Fruit fly (Drosophila melanogaster) whole organism, embryonic: Measurements from ENCODE around the gene CG31230.
A peak's percentile ranks its signal among the peaks of the same experiment; 100 is the strongest.

Experiments used
- CG10321 ChIP-seq: fragments of 200-800 bp; sonication (Bioruptor generic); IDR thresholded peaks from 2 replicates; pipeline ENCODE4 v1.3.6; 2022; ENCODE audit warnings: missing biosample characterization, missing genetic modification characterization
- CG12155 ChIP-seq: fragments of 200-800 bp; sonication (Bioruptor generic); optimal IDR thresholded peaks from 3 replicates; lab custom pipeline; 2016; ENCODE audit warnings: missing biosample characterization, missing genetic modification characterization
- CG1233 ChIP-seq: fragments of 200-800 bp; sonication (Bioruptor generic); optimal IDR thresholded peaks from 4 replicates; lab custom pipeline; 2018; ENCODE audit warnings: missing biosample characterization, mild to moderate bottlenecking, missing genetic modification characterization
- CG13296 ChIP-seq: fragments of 200-800 bp; sonication (Bioruptor generic); optimal IDR thresholded peaks from 3 replicates; lab custom pipeline; 2018; ENCODE audit warnings: missing biosample characterization, mild to moderate bottlenecking, missing genetic modification characterization
- CG13775 ChIP-seq: fragments of 200-800 bp; sonication (Bioruptor generic); optimal IDR thresholded peaks from 3 replicates; lab custom pipeline; 2017; ENCODE audit warnings: missing biosample characterization, mild to moderate bottlenecking, missing genetic modification characterization
- CG14667 ChIP-seq: fragments of 200-800 bp; sonication (Bioruptor generic); IDR thresholded peaks from 2 replicates; pipeline ENCODE4 v1.3.6; 2022; ENCODE audit warnings: missing biosample characterization, missing genetic modification characterization
- CG15011 ChIP-seq: fragments of 200-800 bp; sonication (Bioruptor generic); optimal IDR thresholded peaks from 3 replicates; lab custom pipeline; 2018; ENCODE audit warnings: missing biosample characterization, mild to moderate bottlenecking, missing genetic modification characterization
- CG15269 ChIP-seq: fragments of 200-800 bp; sonication (Bioruptor generic); optimal IDR thresholded peaks from 2 replicates; lab custom pipeline; 2018; ENCODE audit warnings: missing biosample characterization, mild to moderate bottlenecking, missing genetic modification characterization, moderate library complexity
- CG15514 ChIP-seq: fragments of 200-800 bp; sonication (Bioruptor generic); optimal IDR thresholded peaks from 3 replicates; lab custom pipeline; 2017; ENCODE audit warnings: missing biosample characterization, missing genetic modification characterization, mild to moderate bottlenecking, moderate library complexity, missing genetic modification reagents
- CG15601 ChIP-seq: fragments of 200-800 bp; sonication (Bioruptor generic); optimal IDR thresholded peaks from 3 replicates; lab custom pipeline; 2019; ENCODE audit warnings: missing biosample characterization, mild to moderate bottlenecking, missing genetic modification characterization, moderate library complexity
- CG17186 ChIP-seq: fragments of 200-800 bp; sonication (Bioruptor generic); optimal IDR thresholded peaks from 3 replicates; lab custom pipeline; 2017; ENCODE audit warnings: missing biosample characterization, missing genetic modification reagents, missing genetic modification characterization
- CG17612 ChIP-seq: fragments of 200-800 bp; sonication (Bioruptor generic); IDR thresholded peaks from 2 replicates; pipeline ENCODE4 v1.3.6; 2022; ENCODE audit warnings: missing biosample characterization, missing genetic modification characterization
- CG17829 ChIP-seq: fragments of 200-800 bp; optimal IDR thresholded peaks from 2 replicates; lab custom pipeline; 2019; ENCODE audit warnings: missing biosample characterization, mild to moderate bottlenecking, missing genetic modification characterization, moderate library complexity
- CG3995 ChIP-seq: fragments of 200-800 bp; sonication (Bioruptor generic); optimal IDR thresholded peaks from 3 replicates; lab custom pipeline; 2016; ENCODE audit warnings: missing biosample characterization, missing genetic modification characterization
- CG43689 ChIP-seq: fragments of 200-800 bp; sonication (Bioruptor generic); IDR thresholded peaks from 2 replicates; pipeline ENCODE4 v1.3.6; 2022; ENCODE audit warnings: missing biosample characterization, missing genetic modification characterization
- CG4617 ChIP-seq: fragments of 200-800 bp; sonication (Bioruptor generic); optimal IDR thresholded peaks from 3 replicates; lab custom pipeline; 2016; ENCODE audit warnings: missing biosample characterization, missing genetic modification characterization, borderline replicate concordance
- CG4730 ChIP-seq: fragments of 200-800 bp; sonication (Bioruptor generic); IDR thresholded peaks from 2 replicates; pipeline ENCODE4 v1.3.6; 2022; ENCODE audit warnings: missing biosample characterization, missing genetic modification characterization
- CG7928 ChIP-seq: fragments of 200-800 bp; sonication (Bioruptor generic); optimal IDR thresholded peaks from 2 replicates; lab custom pipeline; 2017; ENCODE audit warnings: missing biosample characterization, mild to moderate bottlenecking, missing genetic modification characterization
- CG8765 ChIP-seq: fragments of 200-800 bp; sonication (Bioruptor generic); IDR thresholded peaks from 2 replicates; pipeline ENCODE4 v1.3.6; 2022; ENCODE audit warnings: missing biosample characterization, missing genetic modification characterization
- CG9215 ChIP-seq: fragments of 200-800 bp; sonication (Bioruptor generic); IDR thresholded peaks from 2 replicates; pipeline ENCODE4 v1.3.6; 2022; ENCODE audit warnings: missing biosample characterization, missing genetic modification characterization
- CTCF ChIP-seq: fragments of 200-800 bp; sonication (Bioruptor generic); optimal IDR thresholded peaks from 2 replicates; lab custom pipeline; 2017; ENCODE audit warnings: missing biosample characterization, mild to moderate bottlenecking, missing genetic modification characterization, moderate library complexity
- Dref ChIP-seq: fragments of 200-800 bp; sonication (Bioruptor generic); IDR thresholded peaks from 2 replicates; pipeline ENCODE4 v1.3.6; 2022; ENCODE audit warnings: missing biosample characterization, missing genetic modification characterization
- Lhr ChIP-seq: fragments of 200-800 bp; sonication (Bioruptor generic); optimal IDR thresholded peaks from 3 replicates; lab custom pipeline; 2017; ENCODE audit warnings: mild to moderate bottlenecking, missing biosample characterization, missing genetic modification reagents, missing genetic modification characterization
- MESR4 ChIP-seq: fragments of 200-800 bp; sonication (Bioruptor generic); optimal IDR thresholded peaks from 2 replicates; lab custom pipeline; 2018; ENCODE audit warnings: missing biosample characterization, mild to moderate bottlenecking, missing genetic modification characterization, moderate library complexity
- Mrtf ChIP-seq: fragments of 200-800 bp; sonication (Bioruptor generic); IDR thresholded peaks from 3 replicates; pipeline ENCODE4 v1.3.6; 2022; ENCODE audit warnings: missing biosample characterization, missing genetic modification characterization
- Oaz ChIP-seq: fragments of 200-800 bp; sonication (Bioruptor generic); IDR thresholded peaks from 2 replicates; pipeline ENCODE4 v1.3.6; 2022; ENCODE audit warnings: missing biosample characterization, missing genetic modification characterization
- Optix ChIP-seq: fragments of 200-800 bp; sonication (Bioruptor generic); IDR thresholded peaks from 3 replicates; pipeline ENCODE4 v1.3.6; 2022; ENCODE audit warnings: missing biosample characterization, missing genetic modification characterization
- PHDP ChIP-seq: fragments of 200-800 bp; sonication (Bioruptor generic); optimal IDR thresholded peaks from 3 replicates; lab custom pipeline; 2018; ENCODE audit warnings: missing biosample characterization, mild to moderate bottlenecking, missing genetic modification characterization, moderate library complexity
- Rx ChIP-seq: fragments of 200-800 bp; sonication (Bioruptor generic); IDR thresholded peaks from 2 replicates; pipeline ENCODE4 v1.3.6; 2022; ENCODE audit warnings: missing biosample characterization, missing genetic modification characterization
- Stat92E ChIP-seq, 3 experiments: fragments of >200 bp in 2 of 3; fragments of 200-800 bp in 1 of 3; sonication (Bioruptor generic) in 1 of 3; optimal IDR thresholded peaks; 2 replicates each; lab custom pipeline; 2017 to 2019; ENCODE audit warnings: missing biosample characterization in 3 of 3, missing genetic modification characterization in 3 of 3, mild to moderate bottlenecking in 1 of 3, moderate library complexity in 1 of 3
- TFAM ChIP-seq: fragments of 200-800 bp; sonication (Bioruptor generic); optimal IDR thresholded peaks from 2 replicates; lab custom pipeline; 2017; ENCODE audit warnings: missing biosample characterization, missing genetic modification characterization, inconsistent platforms
- abd-A ChIP-seq: fragments of 200-800 bp; sonication (Bioruptor generic); optimal IDR thresholded peaks from 3 replicates; lab custom pipeline; 2019; ENCODE audit warnings: missing biosample characterization, mild to moderate bottlenecking, missing genetic modification characterization, moderate library complexity
- aop ChIP-seq: fragments of 200-800 bp; sonication (Bioruptor generic); IDR thresholded peaks from 2 replicates; pipeline ENCODE4 v1.3.6; 2022; ENCODE audit warnings: missing biosample characterization, missing genetic modification characterization
- ato ChIP-seq: fragments of 200-800 bp; sonication (Bioruptor generic); IDR thresholded peaks from 2 replicates; pipeline ENCODE4 v1.3.6; 2022; ENCODE audit warnings: missing biosample characterization, missing genetic modification characterization; ENCODE audit not compliant: partially characterized antibody
- br ChIP-seq: fragments of >200 bp; optimal IDR thresholded peaks from 2 replicates; lab custom pipeline; 2017
- crol ChIP-seq: fragments of 200-800 bp; sonication (Bioruptor generic); IDR thresholded peaks from 2 replicates; pipeline ENCODE4 v1.3.6; 2022; ENCODE audit warnings: missing biosample characterization, missing genetic modification characterization
- disco-r ChIP-seq: fragments of 200-800 bp; sonication (Bioruptor generic); optimal IDR thresholded peaks from 2 replicates; lab custom pipeline; 2016; ENCODE audit warnings: missing biosample characterization, missing genetic modification characterization
- dpn ChIP-seq, 2 experiments: fragments of 200-800 bp; sonication (Bioruptor generic); optimal IDR thresholded peaks; 3 replicates each; lab custom pipeline; 2016; ENCODE audit warnings: missing biosample characterization in 2 of 2, missing genetic modification characterization in 2 of 2
- fu2 ChIP-seq: fragments of 200-800 bp; sonication (Bioruptor generic); optimal IDR thresholded peaks from 2 replicates; lab custom pipeline; 2016; ENCODE audit warnings: missing biosample characterization, missing genetic modification characterization
- h ChIP-seq: fragments of >200 bp; optimal IDR thresholded peaks from 2 replicates; lab custom pipeline; 2017
- her ChIP-seq: fragments of 200-800 bp; sonication (Bioruptor generic); optimal IDR thresholded peaks from 2 replicates; lab custom pipeline; 2016; ENCODE audit warnings: missing biosample characterization, missing genetic modification characterization
- jigr1 ChIP-seq: fragments of 200-800 bp; sonication (Bioruptor generic); IDR thresholded peaks from 3 replicates; pipeline ENCODE4 v1.3.6; 2022; ENCODE audit warnings: missing biosample characterization, missing genetic modification characterization
- jing ChIP-seq: fragments of 200-800 bp; sonication (Bioruptor generic); optimal IDR thresholded peaks from 2 replicates; lab custom pipeline; 2018; ENCODE audit warnings: missing biosample characterization, mild to moderate bottlenecking, missing genetic modification characterization
- kah ChIP-seq: fragments of 200-800 bp; sonication (Bioruptor generic); optimal IDR thresholded peaks from 2 replicates; lab custom pipeline; 2018; ENCODE audit warnings: missing biosample characterization, mild to moderate bottlenecking, missing genetic modification characterization
- nom ChIP-seq: fragments of 200-800 bp; sonication (Bioruptor generic); optimal IDR thresholded peaks from 2 replicates; lab custom pipeline; 2017; ENCODE audit warnings: missing biosample characterization, missing genetic modification characterization, mild to moderate bottlenecking, moderate library complexity, missing genetic modification reagents
- pho ChIP-seq: fragments of 200-800 bp; sonication (Bioruptor generic); optimal IDR thresholded peaks from 2 replicates; lab custom pipeline; 2016; ENCODE audit warnings: missing biosample characterization, missing genetic modification characterization
- pum ChIP-seq: fragments of 200-800 bp; sonication (Bioruptor generic); optimal IDR thresholded peaks from 2 replicates; lab custom pipeline; 2016; ENCODE audit warnings: missing biosample characterization, missing genetic modification characterization
- ssp ChIP-seq: fragments of 200-800 bp; sonication (Bioruptor generic); IDR thresholded peaks from 2 replicates; pipeline ENCODE4 v1.3.6; 2022; ENCODE audit warnings: missing biosample characterization, missing genetic modification characterization
- tll ChIP-seq, 2 experiments: fragments of 200-800 bp in 1 of 2; fragments of >200 bp in 1 of 2; sonication (Bioruptor generic) in 1 of 2; optimal IDR thresholded peaks; 2 replicates each; lab custom pipeline; 2017 to 2019; ENCODE audit warnings: missing biosample characterization in 2 of 2, missing genetic modification characterization in 2 of 2, mild to moderate bottlenecking in 1 of 2, moderate library complexity in 1 of 2
- tup ChIP-seq: fragments of 200-800 bp; sonication (Bioruptor generic); optimal IDR thresholded peaks from 2 replicates; lab custom pipeline; 2016; ENCODE audit warnings: missing biosample characterization, mild to moderate bottlenecking, missing genetic modification characterization, moderate library complexity
- usp ChIP-seq: fragments of >200 bp; optimal IDR thresholded peaks from 2 replicates; lab custom pipeline; 2017; ENCODE audit warnings: missing biosample characterization, missing genetic modification characterization
- vnd ChIP-seq: fragments of 200-800 bp; sonication (Bioruptor generic); IDR thresholded peaks from 3 replicates; pipeline ENCODE4 v1.3.6; 2022; ENCODE audit warnings: missing biosample characterization, missing genetic modification characterization; ENCODE audit not compliant: partially characterized antibody

The CG31230 gene

DNA sequence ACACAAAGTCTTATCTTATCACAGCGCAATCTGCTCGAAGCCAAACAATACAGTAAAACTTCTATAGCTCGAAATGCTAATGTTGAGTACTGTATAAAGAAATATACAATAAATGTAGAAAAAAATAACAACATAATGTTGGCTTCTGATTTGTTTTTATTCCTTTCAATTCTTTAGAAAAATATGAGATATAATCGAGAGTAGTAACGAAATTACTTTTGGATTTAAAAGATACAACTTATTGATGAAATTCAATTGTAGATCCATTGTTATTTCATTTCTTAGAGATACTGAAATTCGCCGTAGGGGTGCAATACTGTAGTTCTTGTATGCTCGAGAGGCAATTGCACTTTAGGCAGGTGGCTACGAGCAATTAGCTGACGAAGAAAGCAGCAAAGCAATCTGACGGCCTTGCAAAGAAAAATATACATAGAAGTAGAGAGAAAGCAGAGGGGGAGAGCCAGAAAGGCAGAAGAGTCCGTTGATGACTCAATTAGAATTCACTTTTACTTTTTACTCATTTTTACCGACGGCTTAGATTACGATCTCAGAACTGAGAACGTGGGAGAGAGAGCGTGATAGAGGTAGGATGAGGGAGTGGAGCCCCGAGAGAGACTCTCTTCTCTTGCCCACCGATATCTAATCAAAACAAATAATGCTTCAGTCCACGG is 903 bp upstream of the CG31230 start (continued):
- TF ChIP-seq CG17829 (peak; percentile 39), her (GFP tag; lab: Kevin White, UChicago) (no peak), usp (no peak), CG13296 (peak; percentile 64), pum (GFP tag; lab: Kevin White, UChicago) (peak; percentile 43), CG10321 (GFP tag; lab: Robert Waterston, UW) (no peak), vnd (GFP tag; lab: Robert Waterston, UW) (no peak), CG4617 (no peak), Dref (GFP tag; lab: Robert Waterston, UW) (no peak), CG15601 (tag; lab: Kevin White, UChicago) (peak; percentile 44), CG1233 (GFP tag; lab: Kevin White, UChicago) (no peak), jing (GFP tag; lab: Kevin White, UChicago) (no peak), CG9215 (GFP tag; lab: Robert Waterston, UW) (no peak), CG17186 (no peak), Rx (GFP tag; lab: Robert Waterston, UW) (no peak), CG14667 (GFP tag; lab: Robert Waterston, UW) (no peak), ato (GFP tag; lab: Robert Waterston, UW) (no peak), CG4730 (no peak), ssp (peak; percentile 24; the same call in 1 of the 2 replicates), CG13775 (GFP tag; lab: Kevin White, UChicago) (no peak), CG7928 (GFP tag; lab: Kevin White, UChicago) (no peak), MESR4 (GFP tag; lab: Kevin White, UChicago) (no peak), CG3995 (no peak), Optix (GFP tag; lab: Robert Waterston, UW) (no peak), tup (no peak), CG15514 (no peak), jigr1 (GFP tag; lab: Robert Waterston, UW) (no peak), Stat92E (GFP tag; optimal IDR thresholded peaks at IDR 0.05; lab: Kevin White, UChicago) (no peak), CTCF (GFP tag; lab: Kevin White, UChicago) (no peak), CG17612 (GFP tag; lab: Robert Waterston, UW) (no peak), PHDP (tag; lab: Kevin White, UChicago) (peak; percentile 65), br (no peak), dpn (GFP tag; optimal IDR thresholded peaks at IDR 0.05; lab: Kevin White, UChicago) (peak in 1 of 2 experiments; percentile 43), CG43689 (GFP tag; lab: Robert Waterston, UW) (no peak), kah (GFP tag; lab: Kevin White, UChicago) (no peak), pho (no peak), fu2 (GFP tag; lab: Kevin White, UChicago) (no peak), abd-A (tag; lab: Kevin White, UChicago) (no peak), Oaz (no peak), CG15011 (no peak), CG12155 (no peak), nom (GFP tag; lab: Kevin White, UChicago) (no peak), crol (GFP tag; lab: Robert Waterston, UW) (peak; percentile 82), tll (GFP tag; optimal IDR thresholded peaks at IDR 0.05; lab: Kevin White, UChicago) (no peak), Lhr (GFP tag; lab: Kevin White, UChicago) (no peak), CG8765 (GFP tag; lab: Robert Waterston, UW) (no peak), CG15269 (tag; lab: Kevin White, UChicago) (peak; percentile 50), h (lab: Kevin White, UChicago) (no peak), Mrtf (GFP tag; lab: Robert Waterston, UW) (no peak), TFAM (GFP tag; lab: Kevin White, UChicago) (no peak), aop (GFP tag; lab: Robert Waterston, UW) (no peak), disco-r (no peak)
